Worm (Caenorhabditis elegans) whole organism, early embryonic: ENCODE measurements around the gene F43C11.4.

Experiments
- B0310.2 ChIP-seq: sonication (generic microtip); optimal IDR thresholded peaks from 2 replicates; lab custom pipeline; 2016; ENCODE audit warnings: mild to moderate bottlenecking, missing genetic modification characterization, missing compliant biosample characterization
- F13C5.2 ChIP-seq: sonication (generic microtip); optimal IDR thresholded peaks from 2 replicates; lab custom pipeline; 2017; ENCODE audit warnings: mild to moderate bottlenecking, missing genetic modification characterization, inconsistent platforms, missing compliant biosample characterization
- ama-1 ChIP-seq: fragments of 150-350 bp; optimal IDR thresholded peaks from 2 replicates; lab custom pipeline; 2014
- ceh-13 ChIP-seq: fragments of 200-800 bp; sonication (Bioruptor generic); optimal IDR thresholded peaks from 2 replicates; lab custom pipeline; 2018; ENCODE audit warnings: mild to moderate bottlenecking, missing genetic modification characterization, missing compliant biosample characterization
- ceh-36 ChIP-seq: sonication (generic microtip); optimal IDR thresholded peaks from 2 replicates; lab custom pipeline; 2016; ENCODE audit warnings: missing genetic modification characterization, inconsistent platforms, missing compliant biosample characterization
- ets-7 ChIP-seq: sonication (generic microtip); optimal IDR thresholded peaks from 2 replicates; lab custom pipeline; 2016; ENCODE audit warnings: missing genotype, missing genetic modification characterization, missing compliant biosample characterization
- flt-1 ChIP-seq: fragments of 200-800 bp; sonication (Bioruptor generic); IDR thresholded peaks from 2 replicates; pipeline ENCODE4 v1.3.6; 2022; ENCODE audit warnings: missing genetic modification characterization, missing compliant biosample characterization
- hmbx-1 ChIP-seq: sonication (generic microtip); optimal IDR thresholded peaks from 2 replicates; lab custom pipeline; 2016; ENCODE audit warnings: mild to moderate bottlenecking, missing genetic modification characterization, missing compliant biosample characterization
- hmg-4 ChIP-seq: fragments of 200-800 bp; sonication (Bioruptor generic); optimal IDR thresholded peaks from 2 replicates; lab custom pipeline; 2018; ENCODE audit warnings: mild to moderate bottlenecking, missing genetic modification characterization, missing compliant biosample characterization
- hnd-1 ChIP-seq: sonication (generic microtip); optimal IDR thresholded peaks from 2 replicates; lab custom pipeline; 2016; ENCODE audit warnings: missing genetic modification characterization, missing compliant biosample characterization
- pes-1 ChIP-seq: fragments of 200-800 bp; sonication (Bioruptor generic); IDR thresholded peaks from 2 replicates; pipeline ENCODE4 v1.3.6; 2022; ENCODE audit warnings: missing genetic modification reagents, missing genetic modification characterization, missing compliant biosample characterization
- scrt-1 ChIP-seq: fragments of 200-800 bp; sonication (Bioruptor generic); IDR thresholded peaks from 2 replicates; pipeline ENCODE4 v1.3.6; 2022; ENCODE audit warnings: missing genetic modification characterization, missing compliant biosample characterization
- tbx-37 ChIP-seq: fragments of 200-800 bp; sonication (Bioruptor generic); conservative IDR thresholded peaks from 2 replicates; pipeline ENCODE4 v1.3.6; 2022; ENCODE audit warnings: missing genetic modification reagents, missing genetic modification characterization, missing compliant biosample characterization

DNA sequence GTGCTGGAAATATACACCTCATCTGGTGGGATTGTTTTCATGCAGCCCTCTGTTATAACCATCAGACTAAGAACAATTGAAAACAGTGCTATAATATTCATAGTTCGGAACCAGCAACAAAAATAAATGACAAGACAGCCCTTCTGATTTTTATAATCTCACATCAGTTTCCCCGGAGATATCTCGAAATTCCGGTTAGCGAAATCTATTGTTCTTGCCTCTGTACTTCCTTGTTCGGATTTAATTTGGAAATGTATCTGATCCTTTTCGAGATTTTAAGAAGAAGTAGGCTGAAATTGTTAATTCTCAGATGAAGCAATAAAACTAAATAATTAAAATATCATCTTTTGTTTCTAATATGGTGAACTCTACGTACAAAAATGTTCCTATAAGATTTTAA lies 16.9 kb downstream of the F43C11.4 start, which contains the start of gene F43C11.11:
- TF ChIP-seq B0310.2 (tag; lab: Kevin White, UChicago) (no peak), flt-1 (GFP tag; lab: Robert Waterston, UW) (no peak), pes-1 (no peak), ama-1 (lab: Kevin White, UChicago) (no peak), hnd-1 (tag; lab: Kevin White, UChicago) (no peak), ets-7 (tag; lab: Kevin White, UChicago) (no peak), hmg-4 (GFP tag; lab: Kevin White, UChicago) (no peak), tbx-37 (GFP tag; lab: Robert Waterston, UW) (no peak), scrt-1 (GFP tag; lab: Robert Waterston, UW) (no peak), ceh-13 (GFP tag; lab: Kevin White, UChicago) (no peak), F13C5.2 (tag; lab: Kevin White, UChicago) (no peak), hmbx-1 (tag; lab: Kevin White, UChicago) (no peak), ceh-36 (tag; lab: Kevin White, UChicago) (no peak)
